Worm (Caenorhabditis elegans) whole organism, L3 larva: ENCODE data around the gene R05G9.1.

Experiments used
- R02D3.7 ChIP-seq: fragments of 150-350 bp; optimal IDR thresholded peaks from 2 replicates; lab custom pipeline; 2014; ENCODE audit warnings: missing biosample characterization, missing genetic modification characterization
- ZK546.5 ChIP-seq: sonication (generic microtip); optimal IDR thresholded peaks from 2 replicates; lab custom pipeline; 2017; ENCODE audit warnings: missing biosample characterization, missing genetic modification characterization
- aly-2 ChIP-seq: fragments of 150-350 bp; optimal IDR thresholded peaks from 2 replicates; lab custom pipeline; 2014; ENCODE audit warnings: missing biosample characterization, missing genetic modification characterization
- ama-1 ChIP-seq: fragments of 150-350 bp; optimal IDR thresholded peaks from 2 replicates; lab custom pipeline; 2018
- ceh-16 ChIP-seq: sonication (generic microtip); optimal IDR thresholded peaks from 2 replicates; lab custom pipeline; 2017; ENCODE audit warnings: missing biosample characterization, missing genetic modification characterization
- ceh-28 ChIP-seq: fragments of 150-350 bp; optimal IDR thresholded peaks from 2 replicates; lab custom pipeline; 2014; ENCODE audit warnings: missing biosample characterization, missing genetic modification reagents, missing genetic modification characterization
- ceh-82 ChIP-seq: fragments of 150-350 bp; optimal IDR thresholded peaks from 2 replicates; lab custom pipeline; 2014; ENCODE audit warnings: missing biosample characterization, missing genetic modification characterization
- ceh-9 ChIP-seq: sonication (generic microtip); optimal IDR thresholded peaks from 2 replicates; lab custom pipeline; 2018; ENCODE audit warnings: missing biosample characterization, missing genetic modification characterization
- daf-12 ChIP-seq: fragments of 150-350 bp; optimal IDR thresholded peaks from 2 replicates; lab custom pipeline; 2014; ENCODE audit warnings: missing biosample characterization, missing genetic modification reagents, missing genetic modification characterization
- egl-27 ChIP-seq: sonication (generic microtip); optimal IDR thresholded peaks from 4 replicates; lab custom pipeline; 2017; ENCODE audit warnings: missing biosample characterization, missing genetic modification reagents, missing genetic modification characterization
- egl-5 ChIP-seq: fragments of 150-350 bp; optimal IDR thresholded peaks from 2 replicates; lab custom pipeline; 2017; ENCODE audit warnings: missing biosample characterization, missing genetic modification reagents, missing genetic modification characterization, inconsistent platforms
- elt-1 ChIP-seq: fragments of 150-350 bp; optimal IDR thresholded peaks from 2 replicates; lab custom pipeline; 2014; ENCODE audit warnings: missing biosample characterization, missing genetic modification characterization
- elt-2 ChIP-seq: sonication (generic microtip); optimal IDR thresholded peaks from 2 replicates; lab custom pipeline; 2016; ENCODE audit warnings: missing genetic modification reagents, mild to moderate bottlenecking, missing genetic modification characterization, missing compliant biosample characterization
- elt-3 ChIP-seq, 3 experiments: fragments of 150-350 bp in 1 of 3; sonication (generic microtip) in 2 of 3; optimal IDR thresholded peaks; 2 replicates in 2 of 3; 4 replicates in 1 of 3; lab custom pipeline; 2014 to 2017; ENCODE audit warnings: missing biosample characterization in 3 of 3, missing genetic modification characterization in 3 of 3
- eor-1 ChIP-seq, 2 experiments: fragments of 150-350 bp; optimal IDR thresholded peaks; 2 replicates each; lab custom pipeline; 2014 to 2018; ENCODE audit warnings: missing biosample characterization in 2 of 2, missing genetic modification characterization in 2 of 2
- fkh-10 ChIP-seq: sonication (generic microtip); optimal IDR thresholded peaks from 2 replicates; lab custom pipeline; 2017; ENCODE audit warnings: missing biosample characterization, missing genetic modification reagents, missing genetic modification characterization
- fkh-2 ChIP-seq: fragments of 150-350 bp; optimal IDR thresholded peaks from 2 replicates; lab custom pipeline; 2014; ENCODE audit warnings: missing biosample characterization, missing genetic modification reagents, missing genetic modification characterization
- fos-1 ChIP-seq: fragments of 150-350 bp; optimal IDR thresholded peaks from 2 replicates; lab custom pipeline; 2014; ENCODE audit warnings: missing biosample characterization, missing genetic modification characterization
- hmg-11 ChIP-seq: sonication (generic microtip); optimal IDR thresholded peaks from 2 replicates; lab custom pipeline; 2016; ENCODE audit warnings: missing genetic modification characterization, missing compliant biosample characterization
- jun-1 ChIP-seq: fragments of 150-350 bp; optimal IDR thresholded peaks from 2 replicates; lab custom pipeline; 2014; ENCODE audit warnings: missing biosample characterization, missing genetic modification reagents, missing genetic modification characterization
- lin-15B ChIP-seq: fragments of 150-350 bp; optimal IDR thresholded peaks from 2 replicates; lab custom pipeline; 2014; ENCODE audit warnings: missing biosample characterization, missing genetic modification characterization
- lin-39 ChIP-seq: fragments of 150-350 bp; optimal IDR thresholded peaks from 2 replicates; lab custom pipeline; 2018; ENCODE audit warnings: missing biosample characterization, missing genetic modification reagents, missing genetic modification characterization
- lsy-12 ChIP-seq: sonication (generic microtip); optimal IDR thresholded peaks from 2 replicates; lab custom pipeline; 2016; ENCODE audit warnings: mild to moderate bottlenecking, missing genetic modification characterization, missing compliant biosample characterization
- mdl-1 ChIP-seq: fragments of 150-350 bp; optimal IDR thresholded peaks from 2 replicates; lab custom pipeline; 2014; ENCODE audit warnings: missing biosample characterization, missing genetic modification characterization
- mml-1 ChIP-seq: fragments of 150-350 bp; sonication (generic microtip); optimal IDR thresholded peaks from 3 replicates; lab custom pipeline; 2014; ENCODE audit warnings: missing biosample characterization, missing genetic modification characterization
- nfya-1 ChIP-seq: sonication (generic microtip); optimal IDR thresholded peaks from 2 replicates; lab custom pipeline; 2017; ENCODE audit warnings: missing genetic modification characterization, mild to moderate bottlenecking, missing compliant biosample characterization, antibody characterized with exemption, moderate library complexity; ENCODE audit not compliant: insufficient read depth
- nhr-11 ChIP-seq: fragments of 150-350 bp; optimal IDR thresholded peaks from 2 replicates; lab custom pipeline; 2014; ENCODE audit warnings: missing biosample characterization, missing genetic modification characterization
- nhr-12 ChIP-seq: fragments of 150-350 bp; optimal IDR thresholded peaks from 2 replicates; lab custom pipeline; 2014; ENCODE audit warnings: missing biosample characterization, missing genetic modification characterization
- nhr-23 ChIP-seq: fragments of 150-350 bp; optimal IDR thresholded peaks from 2 replicates; lab custom pipeline; 2014; ENCODE audit warnings: missing biosample characterization, missing genetic modification reagents, missing genetic modification characterization
- nhr-237 ChIP-seq: fragments of 150-350 bp; optimal IDR thresholded peaks from 2 replicates; lab custom pipeline; 2014; ENCODE audit warnings: missing biosample characterization, missing genetic modification characterization
- nhr-25 ChIP-seq: sonication (generic microtip); optimal IDR thresholded peaks from 2 replicates; lab custom pipeline; 2017; ENCODE audit warnings: missing biosample characterization, missing genetic modification characterization
- nhr-28 ChIP-seq: fragments of 150-350 bp; optimal IDR thresholded peaks from 2 replicates; lab custom pipeline; 2014; ENCODE audit warnings: missing biosample characterization, missing genetic modification characterization
- nhr-43 ChIP-seq: sonication (generic microtip); optimal IDR thresholded peaks from 2 replicates; lab custom pipeline; 2016; ENCODE audit warnings: mild to moderate bottlenecking, missing genetic modification characterization, missing compliant biosample characterization; ENCODE audit not compliant: poor library complexity, severe bottlenecking
- nhr-67 ChIP-seq: fragments of 150-350 bp; optimal IDR thresholded peaks from 2 replicates; lab custom pipeline; 2014; ENCODE audit warnings: missing biosample characterization, missing genetic modification characterization
- nhr-76 ChIP-seq: fragments of 150-350 bp; sonication (generic microtip); optimal IDR thresholded peaks from 5 replicates; lab custom pipeline; 2014; ENCODE audit warnings: missing biosample characterization, missing genetic modification characterization
- nhr-77 ChIP-seq: fragments of 150-350 bp; optimal IDR thresholded peaks from 2 replicates; lab custom pipeline; 2014; ENCODE audit warnings: missing biosample characterization, missing genetic modification characterization
- pha-4 ChIP-seq: fragments of 150-350 bp; optimal IDR thresholded peaks from 2 replicates; lab custom pipeline; 2014; ENCODE audit warnings: missing biosample characterization, missing genetic modification reagents, missing genetic modification characterization
- pqm-1 ChIP-seq: fragments of 150-350 bp; optimal IDR thresholded peaks from 2 replicates; lab custom pipeline; 2017; ENCODE audit warnings: missing biosample characterization, missing genetic modification characterization, inconsistent platforms
- sea-2 ChIP-seq: fragments of 150-350 bp; sonication (generic microtip); optimal IDR thresholded peaks from 4 replicates; lab custom pipeline; 2014; ENCODE audit warnings: missing biosample characterization, missing genetic modification reagents, missing genetic modification characterization
- skn-1 ChIP-seq: fragments of 150-350 bp; optimal IDR thresholded peaks from 2 replicates; lab custom pipeline; 2014; ENCODE audit warnings: missing biosample characterization, missing genetic modification characterization
- snpc-4 ChIP-seq: fragments of 150-350 bp; optimal IDR thresholded peaks from 2 replicates; lab custom pipeline; 2014; ENCODE audit warnings: missing biosample characterization, missing genetic modification characterization
- tbx-2 ChIP-seq: sonication (generic microtip); optimal IDR thresholded peaks from 2 replicates; lab custom pipeline; 2016; ENCODE audit warnings: mild to moderate bottlenecking, missing genetic modification characterization, missing compliant biosample characterization
- unc-39 ChIP-seq: sonication (generic microtip); optimal IDR thresholded peaks from 4 replicates; lab custom pipeline; 2017; ENCODE audit warnings: missing biosample characterization, missing genetic modification characterization
- unc-62 ChIP-seq: fragments of 150-350 bp; sonication (generic microtip); optimal IDR thresholded peaks from 4 replicates; lab custom pipeline; 2014; ENCODE audit warnings: missing biosample characterization, missing genetic modification reagents, missing genetic modification characterization
- zag-1 ChIP-seq: fragments of 150-350 bp; optimal IDR thresholded peaks from 2 replicates; lab custom pipeline; 2014; ENCODE audit warnings: missing biosample characterization, missing genetic modification characterization
- ztf-11 ChIP-seq: fragments of 150-350 bp; optimal IDR thresholded peaks from 2 replicates; lab custom pipeline; 2014; ENCODE audit warnings: missing biosample characterization, missing genetic modification characterization
- ztf-4 ChIP-seq: fragments of 150-350 bp; optimal IDR thresholded peaks from 2 replicates; lab custom pipeline; 2014; ENCODE audit warnings: missing biosample characterization, missing genetic modification characterization

Gene R05G9.1

DNA sequence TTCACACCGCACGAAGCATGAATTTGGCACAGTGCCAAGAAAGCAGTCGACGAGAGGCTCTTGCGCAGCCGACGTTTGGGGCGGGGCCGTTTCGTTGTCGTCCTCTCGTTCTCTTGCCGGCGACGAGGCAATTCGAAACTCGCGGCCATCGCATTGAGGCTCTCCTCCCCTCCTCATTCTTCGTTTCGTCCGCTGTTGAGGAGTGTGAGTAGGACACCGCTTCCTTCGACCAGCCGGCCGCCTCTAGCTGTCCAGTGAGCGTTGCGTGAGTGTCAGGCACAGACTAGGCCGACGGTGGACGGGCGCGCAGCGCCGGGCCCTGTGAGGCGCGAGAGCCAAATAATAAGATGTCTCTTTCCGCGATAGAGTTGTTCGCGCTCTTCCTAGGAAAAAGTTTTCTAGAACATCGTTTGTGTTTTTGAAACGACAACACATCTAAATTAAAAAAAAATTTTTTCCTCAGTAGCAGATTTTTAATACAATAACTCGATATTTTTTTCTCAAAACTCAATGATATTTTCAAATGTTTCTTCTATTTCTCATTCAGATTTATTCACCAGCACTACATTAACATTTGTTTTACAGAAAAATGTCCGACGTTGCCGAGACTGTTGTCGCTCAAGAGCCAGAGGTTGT, 11.0 kb upstream of the R05G9.1 start, which contains the start of the genes T28D9.11 and T28D9.1:
T28D9.11 (minus strand) TSS at position 177 of the 636 bp plus-strand sequence.
T28D9.1 (plus strand) TSS at position 586 of the 636 bp plus-strand sequence.
- TF ChIP-seq nhr-25 (tag; lab: Kevin White, UChicago) (no peak), hmg-11 (tag; lab: Kevin White, UChicago) (peak; percentile 76), nhr-237 (tag; lab: Kevin White, UChicago) (no peak), nfya-1 (tag; lab: Kevin White, UChicago) (peak; percentile 86), ceh-9 (tag; lab: Kevin White, UChicago) (no peak), R02D3.7 (tag; lab: Kevin White, UChicago) (no peak), lsy-12 (tag; lab: Kevin White, UChicago) (peak; percentile 47), ztf-4 (tag; lab: Kevin White, UChicago) (peak; percentile 17), daf-12 (tag; lab: Kevin White, UChicago) (no peak), mdl-1 (tag; lab: Kevin White, UChicago) (no peak), nhr-76 (tag; lab: Kevin White, UChicago) (no peak), ama-1 (lab: Kevin White, UChicago) (peak; percentile 89), jun-1 (tag; lab: Kevin White, UChicago) (no peak), elt-2 (tag; lab: Kevin White, UChicago) (no peak), ZK546.5 (tag; lab: Kevin White, UChicago) (no peak), nhr-77 (tag; lab: Kevin White, UChicago) (no peak), ceh-28 (tag; lab: Kevin White, UChicago) (no peak), elt-3 (tag; optimal IDR thresholded peaks at IDR 0.05; lab: Kevin White, UChicago) (no peak), lin-15B (tag; lab: Kevin White, UChicago) (peak; percentile 80), ceh-16 (tag; lab: Kevin White, UChicago) (no peak), unc-39 (tag; lab: Kevin White, UChicago) (no peak), snpc-4 (tag; lab: Kevin White, UChicago) (peak; percentile 97), mml-1 (tag; lab: Kevin White, UChicago) (no peak), eor-1 (tag; optimal IDR thresholded peaks at IDR 0.05; lab: Kevin White, UChicago) (no peak), aly-2 (tag; lab: Kevin White, UChicago) (no peak), egl-27 (tag; lab: Kevin White, UChicago) (no peak), ceh-82 (tag; lab: Kevin White, UChicago) (no peak), nhr-28 (tag; lab: Kevin White, UChicago) (no peak), nhr-11 (tag; lab: Kevin White, UChicago) (no peak), nhr-12 (tag; lab: Kevin White, UChicago) (no peak), zag-1 (tag; lab: Kevin White, UChicago) (no peak), elt-1 (tag; lab: Kevin White, UChicago) (no peak), ztf-11 (tag; lab: Kevin White, UChicago) (no peak), sea-2 (GFP tag; lab: Kevin White, UChicago) (peak; percentile 15), pqm-1 (no peak), tbx-2 (tag; lab: Kevin White, UChicago) (no peak), fos-1 (tag; lab: Kevin White, UChicago) (no peak), nhr-23 (tag; lab: Kevin White, UChicago) (no peak), nhr-43 (tag; lab: Kevin White, UChicago) (no peak), pha-4 (tag; lab: Kevin White, UChicago) (peak; percentile 19), fkh-2 (tag; lab: Kevin White, UChicago) (no peak), fkh-10 (peak; percentile 54), nhr-67 (no peak), egl-5 (no peak), unc-62 (GFP tag; lab: Kevin White, UChicago) (no peak), lin-39 (tag; lab: Kevin White, UChicago) (peak; percentile 75), skn-1 (tag; lab: Kevin White, UChicago) (no peak)
